Worm (Caenorhabditis elegans) whole organism, early embryonic: Measurements from ENCODE around the gene srt-24.

ENCODE experiments used
- B0310.2 ChIP-seq: sonication (generic microtip); optimal IDR thresholded peaks from 2 replicates; lab custom pipeline; 2016; ENCODE audit warnings: mild to moderate bottlenecking, missing genetic modification characterization, missing compliant biosample characterization
- aly-1 ChIP-seq: sonication (generic microtip); optimal IDR thresholded peaks from 2 replicates; lab custom pipeline; 2016; ENCODE audit warnings: missing genetic modification characterization, missing compliant biosample characterization
- ama-1 ChIP-seq: fragments of 150-350 bp; optimal IDR thresholded peaks from 2 replicates; lab custom pipeline; 2014
- hmg-4 ChIP-seq: fragments of 200-800 bp; sonication (Bioruptor generic); optimal IDR thresholded peaks from 2 replicates; lab custom pipeline; 2018; ENCODE audit warnings: mild to moderate bottlenecking, missing genetic modification characterization, missing compliant biosample characterization

- TF ChIP-seq ama-1 (lab: Kevin White, UChicago): no peak
- TF ChIP-seq hmg-4 (GFP tag; lab: Kevin White, UChicago): no peak
- no peak for TF ChIP-seq B0310.2 (tag; lab: Kevin White, UChicago)
- no peak for TF ChIP-seq aly-1
Observed at ce11 chrIV:707635-708034, 23.2 kb downstream of the srt-24 start, which contains the start of gene cutl-26.
